Fruit fly (Drosophila melanogaster) whole organism, embryonic: ENCODE data around the gene CG9338.

Source experiments
- Adf1 ChIP-seq: fragments of 200-800 bp; sonication (Bioruptor generic); IDR thresholded peaks from 2 replicates; pipeline ENCODE4 v1.3.6; 2022; ENCODE audit warnings: missing biosample characterization, missing genetic modification characterization
- Antp ChIP-seq: fragments of 200-800 bp; sonication (Bioruptor generic); optimal IDR thresholded peaks from 3 replicates; lab custom pipeline; 2016; ENCODE audit warnings: missing biosample characterization, missing genetic modification characterization
- Awh ChIP-seq: fragments of 200-800 bp; sonication (Bioruptor generic); IDR thresholded peaks from 2 replicates; pipeline ENCODE4, ENCODE4 v1.3.6; 2022; ENCODE audit warnings: missing biosample characterization, missing genetic modification characterization
- Bdp1 ChIP-seq: fragments of 200-800 bp; sonication (Bioruptor generic); optimal IDR thresholded peaks from 3 replicates; lab custom pipeline; 2016; ENCODE audit warnings: missing biosample characterization, missing genetic modification characterization
- Bgb ChIP-seq: fragments of 200-800 bp; sonication (Bioruptor generic); IDR thresholded peaks from 2 replicates; pipeline ENCODE4 v1.3.6; 2022; ENCODE audit warnings: missing biosample characterization, missing genetic modification characterization; ENCODE audit not compliant: partially characterized antibody
- CG10366 ChIP-seq: fragments of 200-800 bp; sonication (Bioruptor generic); IDR thresholded peaks from 2 replicates; pipeline ENCODE4 v1.3.6; 2022; ENCODE audit warnings: missing biosample characterization, missing genetic modification characterization
- CG12155 ChIP-seq: fragments of 200-800 bp; sonication (Bioruptor generic); optimal IDR thresholded peaks from 3 replicates; lab custom pipeline; 2016; ENCODE audit warnings: missing biosample characterization, missing genetic modification characterization
- CG12236 ChIP-seq: fragments of 200-800 bp; sonication (Bioruptor generic); optimal IDR thresholded peaks from 2 replicates; lab custom pipeline; 2016; ENCODE audit warnings: missing biosample characterization, missing genetic modification characterization
- CG13424 ChIP-seq: fragments of 200-800 bp; sonication (Bioruptor generic); optimal IDR thresholded peaks from 2 replicates; lab custom pipeline; 2019; ENCODE audit warnings: missing biosample characterization, mild to moderate bottlenecking, missing genetic modification characterization, moderate library complexity
- CG2116 ChIP-seq: fragments of 200-800 bp; sonication (Bioruptor generic); optimal IDR thresholded peaks from 3 replicates; lab custom pipeline; 2018; ENCODE audit warnings: missing biosample characterization, mild to moderate bottlenecking, missing genetic modification characterization
- CG2678 ChIP-seq: fragments of 200-800 bp; sonication (Bioruptor generic); optimal IDR thresholded peaks from 3 replicates; lab custom pipeline; 2019; ENCODE audit warnings: missing biosample characterization, mild to moderate bottlenecking, missing genetic modification characterization, moderate library complexity
- CG32767 ChIP-seq: fragments of 200-800 bp; sonication (Bioruptor generic); IDR thresholded peaks from 2 replicates; pipeline ENCODE4 v1.3.6; 2022; ENCODE audit warnings: missing biosample characterization, missing genetic modification characterization
- CG6654 ChIP-seq: fragments of 200-800 bp; sonication (Bioruptor generic); optimal IDR thresholded peaks from 2 replicates; lab custom pipeline; 2017; ENCODE audit warnings: missing biosample characterization, mild to moderate bottlenecking, missing genetic modification characterization
- CG7963 ChIP-seq: fragments of 200-800 bp; sonication (Bioruptor generic); IDR thresholded peaks from 3 replicates; pipeline ENCODE4 v1.3.6; 2022; ENCODE audit warnings: missing biosample characterization, missing genetic modification characterization; ENCODE audit not compliant: partially characterized antibody
- CG8290 ChIP-seq, 3 experiments: fragments of 200-800 bp; sonication (Bioruptor generic); optimal IDR thresholded peaks; 2 replicates each; lab custom pipeline; 2016 to 2019; ENCODE audit warnings: missing biosample characterization in 3 of 3, missing genetic modification characterization in 3 of 3, mild to moderate bottlenecking in 2 of 3, moderate library complexity in 1 of 3
- CG8388 ChIP-seq: fragments of 200-800 bp; sonication (Bioruptor generic); optimal IDR thresholded peaks from 2 replicates; lab custom pipeline; 2019; ENCODE audit warnings: missing biosample characterization, mild to moderate bottlenecking, missing genetic modification characterization, moderate library complexity
- Dfd ChIP-seq, 2 experiments: fragments of >200 bp; optimal IDR thresholded peaks; 2 replicates each; lab custom pipeline; 2017; ENCODE audit warnings: missing biosample characterization in 2 of 2, missing genetic modification characterization in 2 of 2
- Dll ChIP-seq: fragments of 200-800 bp; sonication (Bioruptor generic); IDR thresholded peaks from 4 replicates; pipeline ENCODE4 v1.3.6; 2022; ENCODE audit warnings: missing biosample characterization, missing genetic modification characterization; ENCODE audit not compliant: partially characterized antibody
- Dref ChIP-seq: fragments of 200-800 bp; sonication (Bioruptor generic); IDR thresholded peaks from 2 replicates; pipeline ENCODE4 v1.3.6; 2022; ENCODE audit warnings: missing biosample characterization, missing genetic modification characterization
- E2f2 ChIP-seq: fragments of 200-800 bp; sonication (Bioruptor generic); IDR thresholded peaks from 2 replicates; pipeline ENCODE4 v1.3.6; 2022; ENCODE audit warnings: missing biosample characterization, missing genetic modification characterization
- Eip74EF ChIP-seq, 2 experiments: fragments of 200-800 bp in 1 of 2; fragments of >200 bp in 1 of 2; sonication (Bioruptor generic) in 1 of 2; optimal IDR thresholded peaks; 2 replicates each; lab custom pipeline; 2017 to 2019; ENCODE audit warnings: missing biosample characterization in 2 of 2, missing genetic modification characterization in 2 of 2, mild to moderate bottlenecking in 1 of 2, moderate library complexity in 1 of 2
- Elba2 ChIP-seq: fragments of 200-800 bp; sonication (Bioruptor generic); optimal IDR thresholded peaks from 3 replicates; lab custom pipeline; 2016; ENCODE audit warnings: missing biosample characterization, missing genetic modification characterization
- H15 ChIP-seq: fragments of 200-800 bp; sonication (Bioruptor generic); IDR thresholded peaks from 3 replicates; pipeline ENCODE4 v1.3.6; 2022; ENCODE audit warnings: missing biosample characterization, missing genetic modification characterization
- HLH4C ChIP-seq: fragments of 200-800 bp; sonication (Bioruptor generic); IDR thresholded peaks from 3 replicates; pipeline ENCODE4 v1.3.6; 2022; ENCODE audit warnings: missing biosample characterization, missing genetic modification characterization; ENCODE audit not compliant: partially characterized antibody
- HLH54F ChIP-seq: fragments of 200-800 bp; sonication (Bioruptor generic); optimal IDR thresholded peaks from 3 replicates; lab custom pipeline; 2016; ENCODE audit warnings: missing biosample characterization, missing genetic modification characterization
- Hr3 ChIP-seq: fragments of 200-800 bp; sonication (Bioruptor generic); optimal IDR thresholded peaks from 3 replicates; lab custom pipeline; 2016; ENCODE audit warnings: missing biosample characterization, missing genetic modification characterization
- NC2α ChIP-seq: fragments of 200-800 bp; sonication (Bioruptor generic); optimal IDR thresholded peaks from 2 replicates; lab custom pipeline; 2016; ENCODE audit warnings: missing biosample characterization, missing genetic modification characterization
- NfI ChIP-seq: fragments of 200-800 bp; sonication (Bioruptor generic); optimal IDR thresholded peaks from 3 replicates; lab custom pipeline; 2018; ENCODE audit warnings: missing biosample characterization, mild to moderate bottlenecking, missing genetic modification characterization, moderate library complexity
- Oli ChIP-seq: fragments of 200-800 bp; sonication (Bioruptor generic); optimal IDR thresholded peaks from 2 replicates; lab custom pipeline; 2018; ENCODE audit warnings: missing biosample characterization, mild to moderate bottlenecking, missing genetic modification characterization, moderate library complexity
- Opbp ChIP-seq: fragments of 200-800 bp; sonication (Bioruptor generic); IDR thresholded peaks from 3 replicates; pipeline ENCODE4 v1.3.6; 2022; ENCODE audit warnings: missing biosample characterization, missing genetic modification characterization; ENCODE audit not compliant: partially characterized antibody
- Pdp1 ChIP-seq, 2 experiments: fragments of 200-800 bp; sonication (Bioruptor generic); optimal IDR thresholded peaks; 3 replicates each; lab custom pipeline; 2016; ENCODE audit warnings: missing biosample characterization in 2 of 2, missing genetic modification characterization in 2 of 2, mild to moderate bottlenecking in 1 of 2, moderate library complexity in 1 of 2
- Poxn ChIP-seq: fragments of 200-800 bp; sonication (Bioruptor generic); IDR thresholded peaks from 2 replicates; pipeline ENCODE4 v1.3.6; 2022; ENCODE audit warnings: missing biosample characterization, missing genetic modification characterization
- Sox100B ChIP-seq: fragments of 200-800 bp; sonication (Bioruptor generic); optimal IDR thresholded peaks from 3 replicates; lab custom pipeline; 2018; ENCODE audit warnings: missing biosample characterization, mild to moderate bottlenecking, missing genetic modification characterization
- Xbp1 ChIP-seq: fragments of 200-800 bp; sonication (Bioruptor generic); optimal IDR thresholded peaks from 3 replicates; lab custom pipeline; 2016; ENCODE audit warnings: missing biosample characterization, mild to moderate bottlenecking, missing genetic modification characterization
- amos ChIP-seq: fragments of 200-800 bp; sonication (Bioruptor generic); IDR thresholded peaks from 2 replicates; pipeline ENCODE4 v1.3.6; 2022; ENCODE audit warnings: missing biosample characterization, missing genetic modification characterization; ENCODE audit not compliant: partially characterized antibody
- cad ChIP-seq: fragments of >200 bp; optimal IDR thresholded peaks from 2 replicates; lab custom pipeline; 2017; ENCODE audit warnings: missing biosample characterization, missing genetic modification characterization
- en ChIP-seq: fragments of 200-800 bp; sonication (Bioruptor generic); optimal IDR thresholded peaks from 2 replicates; lab custom pipeline; 2016; ENCODE audit warnings: missing biosample characterization, missing genetic modification characterization
- fru ChIP-seq: fragments of >200 bp; optimal IDR thresholded peaks from 2 replicates; lab custom pipeline; 2017
- gem ChIP-seq: fragments of 200-800 bp; sonication (Bioruptor generic); optimal IDR thresholded peaks from 2 replicates; lab custom pipeline; 2019; ENCODE audit warnings: missing biosample characterization, mild to moderate bottlenecking, missing genetic modification characterization, moderate library complexity
- her ChIP-seq: fragments of 200-800 bp; sonication (Bioruptor generic); optimal IDR thresholded peaks from 2 replicates; lab custom pipeline; 2016; ENCODE audit warnings: missing biosample characterization, missing genetic modification characterization
- ken ChIP-seq: fragments of 200-800 bp; sonication (Bioruptor generic); IDR thresholded peaks from 3 replicates; pipeline ENCODE4 v1.3.6; 2022; ENCODE audit warnings: missing biosample characterization, missing genetic modification characterization
- lbe ChIP-seq: fragments of 200-800 bp; sonication (Bioruptor generic); optimal IDR thresholded peaks from 2 replicates; lab custom pipeline; 2016; ENCODE audit warnings: missing biosample characterization, mild to moderate bottlenecking, missing genetic modification characterization
- lmd ChIP-seq: fragments of 200-800 bp; sonication (Bioruptor generic); IDR thresholded peaks from 2 replicates; pipeline ENCODE4 v1.3.6; 2022; ENCODE audit warnings: missing biosample characterization, missing genetic modification characterization
- mld ChIP-seq: fragments of 200-800 bp; sonication (Bioruptor generic); IDR thresholded peaks from 3 replicates; pipeline ENCODE4 v1.3.6; 2022; ENCODE audit warnings: missing biosample characterization, missing genetic modification characterization; ENCODE audit not compliant: partially characterized antibody
- nerfin-2 ChIP-seq: fragments of 200-800 bp; sonication (Bioruptor generic); IDR thresholded peaks from 2 replicates; pipeline ENCODE4 v1.3.6; 2022; ENCODE audit warnings: missing biosample characterization, missing genetic modification characterization; ENCODE audit not compliant: partially characterized antibody
- pho ChIP-seq: fragments of 200-800 bp; sonication (Bioruptor generic); optimal IDR thresholded peaks from 2 replicates; lab custom pipeline; 2016; ENCODE audit warnings: missing biosample characterization, missing genetic modification characterization
- rib ChIP-seq: fragments of 200-800 bp; sonication (Bioruptor generic); IDR thresholded peaks from 2 replicates; pipeline ENCODE4 v1.3.6; 2022; ENCODE audit warnings: missing biosample characterization, missing genetic modification characterization
- tap ChIP-seq: fragments of 200-800 bp; optimal IDR thresholded peaks from 3 replicates; lab custom pipeline; 2019; ENCODE audit warnings: missing biosample characterization, mild to moderate bottlenecking, missing genetic modification characterization, moderate library complexity
- zen ChIP-seq: fragments of 200-800 bp; sonication (Bioruptor generic); optimal IDR thresholded peaks from 3 replicates; lab custom pipeline; 2018; ENCODE audit warnings: missing biosample characterization, mild to moderate bottlenecking, missing genetic modification characterization, moderate library complexity
- zen2 ChIP-seq: fragments of 200-800 bp; sonication (Bioruptor generic); IDR thresholded peaks from 3 replicates; pipeline ENCODE4 v1.3.6; 2022; ENCODE audit warnings: missing biosample characterization, missing genetic modification characterization; ENCODE audit not compliant: partially characterized antibody

CG9338 gene

DNA sequence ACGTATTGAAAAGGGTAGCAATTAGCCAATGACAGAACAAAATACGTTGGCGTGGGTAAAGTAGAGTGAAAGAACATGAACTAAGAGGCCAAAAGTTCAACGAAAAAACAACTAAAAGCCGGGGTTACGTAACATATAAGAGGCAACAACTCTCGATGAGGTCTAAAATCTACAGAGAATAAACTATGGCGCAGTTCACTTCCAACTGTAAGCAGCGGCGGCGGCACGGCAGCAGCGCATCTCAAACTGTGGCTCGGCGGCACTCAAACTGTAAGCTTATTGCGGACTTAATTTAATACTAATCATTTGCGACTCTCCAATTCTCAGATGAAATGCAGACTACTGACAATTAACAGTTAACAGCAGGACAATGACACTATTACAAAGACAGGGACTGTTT, 9.5 kb downstream of the CG9338 start:
- TF ChIP-seq CG12155 (GFP tag; lab: Kevin White, UChicago) (no peak), NC2α (GFP tag; lab: Kevin White, UChicago) (no peak), Adf1 (GFP tag; lab: Robert Waterston, UW) (peak; percentile 42; the same call in 1 of the 2 replicates), en (GFP tag; lab: Kevin White, UChicago) (no peak), zen (tag; lab: Kevin White, UChicago) (no peak), Opbp (GFP tag; lab: Robert Waterston, UW) (0 out of 3 replicates have a peak, but pooled peaks have one; percentile 46), pho (GFP tag; lab: Kevin White, UChicago) (no peak), CG2678 (tag; lab: Kevin White, UChicago) (no peak), E2f2 (GFP tag; lab: Robert Waterston, UW) (no peak), Eip74EF (GFP tag; optimal IDR thresholded peaks at IDR 0.05; lab: Kevin White, UChicago) (no peak), Elba2 (GFP tag; lab: Kevin White, UChicago) (no peak), her (no peak), HLH54F (GFP tag; lab: Kevin White, UChicago) (no peak), Hr3 (GFP tag; lab: Kevin White, UChicago) (no peak), Poxn (no peak), CG2116 (GFP tag; lab: Kevin White, UChicago) (no peak), Xbp1 (GFP tag; lab: Kevin White, UChicago) (no peak), CG10366 (GFP tag; lab: Robert Waterston, UW) (no peak), fru (lab: Kevin White, UChicago) (no peak), amos (GFP tag; lab: Robert Waterston, UW) (no peak; the same call in 1 of the 2 replicates), lmd (GFP tag; lab: Robert Waterston, UW) (no peak), Bgb (GFP tag; lab: Robert Waterston, UW) (peak; percentile 39; the same call in 1 of the 2 replicates), HLH4C (GFP tag; lab: Robert Waterston, UW) (peak; percentile 47; the same call in 1 of the 3 replicates), Dll (GFP tag; lab: Robert Waterston, UW) (no peak), CG13424 (no peak), CG8388 (GFP tag; lab: Kevin White, UChicago) (no peak), CG6654 (GFP tag; lab: Kevin White, UChicago) (peak; percentile 99), nerfin-2 (GFP tag; lab: Robert Waterston, UW) (peak; percentile 59), zen2 (GFP tag; lab: Robert Waterston, UW) (no peak), ken (no peak), cad (GFP tag; lab: Kevin White, UChicago) (peak; percentile 97), CG7963 (peak; percentile 26; the same call in 1 of the 3 replicates), Dref (GFP tag; lab: Robert Waterston, UW) (no peak), Sox100B (GFP tag; lab: Kevin White, UChicago) (no peak), NfI (GFP tag; lab: Kevin White, UChicago) (no peak), Antp (GFP tag; lab: Kevin White, UChicago) (no peak), CG12236 (GFP tag; lab: Kevin White, UChicago) (no peak), lbe (GFP tag; lab: Kevin White, UChicago) (no peak), H15 (GFP tag; lab: Robert Waterston, UW) (no peak), Dfd (GFP tag; optimal IDR thresholded peaks at IDR 0.05; lab: Kevin White, UChicago) (no peak), Oli (no peak), tap (no peak), mld (GFP tag; lab: Robert Waterston, UW) (0 out of 3 replicates have a peak, but pooled peaks have one; percentile 43), CG32767 (GFP tag; lab: Robert Waterston, UW) (no peak), rib (GFP tag; lab: Robert Waterston, UW) (no peak), Awh (GFP tag; lab: Robert Waterston, UW) (no peak), Bdp1 (no peak), CG8290 (GFP tag; optimal IDR thresholded peaks at IDR 0.05; lab: Kevin White, UChicago) (no peak), CG8290 (tag; optimal IDR thresholded peaks at IDR 0.05; lab: Kevin White, UChicago) (peak in 1 of 2 experiments; percentile 22), Pdp1 (GFP tag; optimal IDR thresholded peaks at IDR 0.05; lab: Kevin White, UChicago) (peak in 1 of 2 experiments; percentile 87), gem (no peak)
